Worm (Caenorhabditis elegans): ENCODE measurements around the gene slc-25A18.2.
A peak's percentile ranks its signal among the peaks of the same experiment; 100 is the strongest.

Gene slc-25A18.2

DNA sequence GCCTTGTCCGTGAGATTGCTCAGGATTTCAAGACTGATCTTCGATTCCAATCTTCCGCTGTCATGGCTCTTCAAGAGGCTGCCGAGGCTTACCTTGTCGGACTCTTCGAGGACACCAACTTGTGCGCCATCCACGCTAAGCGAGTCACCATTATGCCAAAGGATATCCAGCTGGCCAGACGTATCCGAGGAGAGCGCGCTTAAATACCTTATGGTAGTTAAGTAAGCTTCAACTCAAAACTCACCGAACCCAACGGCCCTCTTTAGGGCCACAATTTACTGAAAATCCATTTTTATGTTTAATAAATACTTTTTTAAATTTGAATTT is 13.6 kb downstream of the slc-25A18.2 start:
- TF ChIP-seq daf-12 (tag; optimal IDR thresholded peaks at IDR 0.05) (no peak), nfya-1 (tag; optimal IDR thresholded peaks at IDR 0.05; ENCODE audit: insufficient read depth) (no peak), elt-2 (tag; optimal IDR thresholded peaks at IDR 0.05) (no peak), ztf-11 (tag; optimal IDR thresholded peaks at IDR 0.05) (no peak), ceh-9 (tag; optimal IDR thresholded peaks at IDR 0.05) (no peak), snpc-4 (tag; optimal IDR thresholded peaks at IDR 0.05) (no peak), elt-3 (tag; optimal IDR thresholded peaks at IDR 0.05) (no peak), lin-15B (tag; optimal IDR thresholded peaks at IDR 0.05) (no peak), ceh-16 (tag; optimal IDR thresholded peaks at IDR 0.05) (no peak), nhr-237 (tag; optimal IDR thresholded peaks at IDR 0.05) (no peak), jun-1 (tag; optimal IDR thresholded peaks at IDR 0.05) (no peak), pqm-1 (tag; optimal IDR thresholded peaks at IDR 0.05) (no peak)

DNA sequence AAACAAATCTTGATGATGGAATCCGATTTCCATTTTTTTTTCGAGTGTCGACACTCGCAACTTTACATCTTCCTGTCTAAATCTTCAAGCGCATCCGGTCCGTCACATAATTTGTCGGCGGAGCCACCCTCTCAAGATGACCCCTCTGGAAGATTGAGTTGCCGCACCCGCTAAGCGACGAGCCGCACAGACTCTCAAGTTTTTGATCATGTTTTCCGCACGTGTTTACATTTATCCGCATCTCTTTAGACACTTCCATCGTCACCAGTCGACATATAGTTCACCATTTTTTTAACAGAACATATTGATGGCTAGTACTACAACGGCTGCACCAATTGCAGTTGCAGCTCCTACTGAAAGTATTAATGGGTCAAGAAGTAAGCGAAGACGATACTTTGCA is 16.6 kb downstream of the slc-25A18.2 start, which contains the start of gene F55G1.1:
TSS of gene F55G1.1 (plus strand) at position 301 of the 400 bp plus-strand sequence.
- TF ChIP-seq aly-2 (tag; optimal IDR thresholded peaks at IDR 0.05) (no peak), mml-1 (tag; optimal IDR thresholded peaks at IDR 0.05) (no peak), ceh-82 (tag; optimal IDR thresholded peaks at IDR 0.05) (no peak), nhr-67 (tag; optimal IDR thresholded peaks at IDR 0.05) (no peak), ztf-4 (tag; optimal IDR thresholded peaks at IDR 0.05) (no peak), fkh-10 (GFP tag; optimal IDR thresholded peaks at IDR 0.05) (no peak), zag-1 (tag; optimal IDR thresholded peaks at IDR 0.05) (no peak), pqm-1 (tag; optimal IDR thresholded peaks at IDR 0.05) (no peak), elt-2 (tag; optimal IDR thresholded peaks at IDR 0.05) (no peak), elt-3 (tag; optimal IDR thresholded peaks at IDR 0.05) (no peak), snpc-4 (tag; optimal IDR thresholded peaks at IDR 0.05) (no peak), eor-1 (tag; optimal IDR thresholded peaks at IDR 0.05) (no peak), ama-1 (optimal IDR thresholded peaks at IDR 0.05) (no peak), ceh-9 (tag; optimal IDR thresholded peaks at IDR 0.05) (no peak)

DNA sequence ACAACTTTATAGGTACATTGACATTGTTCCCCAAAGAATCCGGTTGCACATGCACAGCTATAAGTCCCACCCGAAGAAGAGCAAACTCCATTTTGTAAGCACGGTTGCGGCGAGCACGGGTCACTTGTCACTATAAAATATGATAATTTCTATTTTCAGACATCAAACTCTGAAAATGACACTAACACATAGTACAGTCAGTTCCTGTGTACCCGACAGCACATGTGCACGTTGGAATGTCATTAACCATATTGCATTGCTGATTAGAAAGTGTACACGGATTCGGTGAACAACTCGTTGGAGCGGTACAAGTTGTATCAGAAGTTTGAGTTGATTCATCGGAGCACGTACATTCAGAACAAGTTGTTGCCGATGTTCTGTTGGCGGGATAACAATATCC is 22.4 kb downstream of the slc-25A18.2 start:
- TF ChIP-seq pha-4 (tag; optimal IDR thresholded peaks at IDR 0.05) (no peak), ztf-11 (tag; optimal IDR thresholded peaks at IDR 0.05) (no peak), pqm-1 (tag; optimal IDR thresholded peaks at IDR 0.05) (peak; percentile 52), elt-2 (tag; optimal IDR thresholded peaks at IDR 0.05) (peak; percentile 50)

DNA sequence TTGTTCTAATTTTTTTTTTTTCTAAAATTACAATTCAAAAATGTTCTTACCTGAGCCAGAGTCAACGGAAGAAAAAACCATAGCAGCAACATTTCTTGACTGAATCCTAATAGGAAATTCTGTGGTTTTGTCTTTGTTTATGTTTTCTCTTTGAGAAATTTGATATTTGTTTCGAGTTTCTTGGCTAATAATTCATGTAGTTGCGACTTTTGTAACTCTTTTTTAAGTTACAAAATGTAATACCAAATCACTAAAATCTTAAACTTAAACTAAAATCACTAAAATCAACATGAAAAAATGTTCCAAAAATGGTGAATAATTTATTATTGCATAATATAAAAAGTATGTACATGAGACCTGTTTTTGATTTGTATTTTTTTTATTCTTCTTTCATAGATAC is 22.9 kb downstream of the slc-25A18.2 start, which contains the start of gene egas-4:
TSS of gene egas-4 (minus strand) at position 101 of the 400 bp plus-strand sequence.
- TF ChIP-seq nhr-76 (tag; optimal IDR thresholded peaks at IDR 0.05) (no peak), nfya-1 (tag; optimal IDR thresholded peaks at IDR 0.05; ENCODE audit: insufficient read depth) (no peak), tbx-2 (tag; optimal IDR thresholded peaks at IDR 0.05) (no peak), skn-1 (tag; optimal IDR thresholded peaks at IDR 0.05) (no peak), ceh-16 (tag; optimal IDR thresholded peaks at IDR 0.05) (no peak), fkh-2 (tag; optimal IDR thresholded peaks at IDR 0.05) (no peak)

DNA sequence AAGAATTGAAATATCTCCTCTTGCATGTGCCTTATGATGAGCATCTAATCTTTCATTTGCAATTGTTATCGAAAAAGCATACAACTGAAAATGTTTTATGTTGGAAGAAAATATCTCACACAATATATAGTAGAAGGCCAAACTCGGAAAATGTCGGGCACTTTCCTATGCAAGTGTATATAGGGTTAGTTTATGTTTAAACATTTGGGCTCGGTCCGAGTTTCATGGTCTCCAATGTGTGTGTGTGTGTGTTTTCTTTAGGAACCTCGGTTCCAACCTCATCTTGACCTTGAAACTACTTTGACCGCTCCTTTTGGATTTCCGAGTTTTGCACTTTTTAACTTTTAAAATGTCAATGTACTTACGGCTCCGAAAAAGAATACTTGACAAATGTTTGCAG is 24.5 kb downstream of the slc-25A18.2 start:
- TF ChIP-seq tbx-2 (tag; optimal IDR thresholded peaks at IDR 0.05) (no peak), ceh-9 (tag; optimal IDR thresholded peaks at IDR 0.05) (no peak), lin-39 (tag; optimal IDR thresholded peaks at IDR 0.05) (no peak), snpc-4 (tag; optimal IDR thresholded peaks at IDR 0.05) (peak; percentile 63), elt-3 (tag; optimal IDR thresholded peaks at IDR 0.05) (no peak)

DNA sequence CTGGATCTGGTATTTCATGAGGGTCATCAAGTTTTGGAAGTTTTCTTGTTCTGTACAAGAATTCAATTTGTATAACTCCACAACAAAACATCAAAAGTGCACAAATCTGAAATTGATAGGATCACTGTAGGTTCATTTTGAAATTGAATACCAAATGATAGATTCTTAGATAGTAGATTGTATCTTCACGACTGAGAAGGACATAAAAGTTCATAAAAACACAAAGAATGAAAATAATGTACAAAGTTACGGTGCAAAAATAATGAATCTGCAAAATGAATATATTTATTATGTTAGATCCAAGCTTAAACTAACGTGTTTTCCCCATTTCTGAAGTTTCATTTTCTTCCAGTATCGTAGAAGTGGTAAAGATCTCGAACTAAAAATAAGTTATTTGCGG is 26.1 kb downstream of the slc-25A18.2 start:
- TF ChIP-seq lin-15B (tag; optimal IDR thresholded peaks at IDR 0.05) (no peak), elt-1 (tag; optimal IDR thresholded peaks at IDR 0.05) (peak; percentile 64)

DNA sequence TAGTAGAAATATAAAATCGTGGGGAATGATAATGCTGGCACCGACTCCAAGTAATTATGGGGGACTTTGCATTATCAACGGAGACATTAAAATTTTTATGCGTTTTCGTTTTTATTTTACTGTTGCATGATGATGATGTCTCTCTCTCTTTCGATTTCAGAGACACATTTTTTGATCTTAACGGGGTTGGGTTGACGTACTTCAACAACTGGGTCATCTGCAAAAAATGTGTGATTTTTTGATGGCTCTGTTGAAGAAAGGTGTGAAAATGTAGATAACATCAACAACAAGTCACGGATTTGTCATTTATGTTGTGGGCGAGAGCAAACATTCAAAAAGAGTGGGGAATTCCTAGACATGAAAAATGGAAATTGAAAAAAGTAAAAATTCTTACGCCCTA is 26.5 kb downstream of the slc-25A18.2 start, which contains the start of gene F55G1.15:
TSS of gene F55G1.15 (minus strand) at position 101 of the 400 bp plus-strand sequence.
- no peak for TF ChIP-seq unc-62 (GFP tag; optimal IDR thresholded peaks at IDR 0.05)
- TF ChIP-seq elt-2 (tag; optimal IDR thresholded peaks at IDR 0.05), result peak; percentile 46

Data from whole organism, L3 larva.